Worm (Caenorhabditis elegans) whole organism, L4/young adult: Measurements from ENCODE around the gene syx-3.

Experiments used
- W03F9.2 ChIP-seq: fragments of 150-350 bp; optimal IDR thresholded peaks from 2 replicates; lab custom pipeline; 2014; ENCODE audit warnings: missing biosample characterization, missing genetic modification characterization
- dao-5 ChIP-seq: sonication (generic microtip); optimal IDR thresholded peaks from 2 replicates; lab custom pipeline; 2016; ENCODE audit warnings: missing genotype, missing genetic modification characterization, moderate library complexity, missing compliant biosample characterization
- him-1 ChIP-seq: sonication (generic microtip); optimal IDR thresholded peaks from 2 replicates; lab custom pipeline; 2016; ENCODE audit warnings: missing genotype, missing genetic modification reagents, missing genetic modification characterization, missing compliant biosample characterization

- TF ChIP-seq him-1 (tag; lab: Kevin White, UChicago) (no peak), dao-5 (tag; lab: Kevin White, UChicago) (no peak), W03F9.2 (tag; lab: Kevin White, UChicago) (no peak)
Observed at ce11 chrX:5346303-5346702, 2.6 kb upstream of the syx-3 start.
